Fruit fly (Drosophila melanogaster) whole organism, embryonic: ENCODE measurements around the gene CG3679.

Source experiments
- Atf6 ChIP-seq: fragments of 200-800 bp; sonication (Bioruptor generic); IDR thresholded peaks from 2 replicates; pipeline ENCODE4 v1.3.6; 2022; ENCODE audit warnings: missing biosample characterization, missing genetic modification characterization
- BtbVII ChIP-seq: fragments of 200-800 bp; sonication (Bioruptor generic); optimal IDR thresholded peaks from 3 replicates; lab custom pipeline; 2017; ENCODE audit warnings: missing biosample characterization, mild to moderate bottlenecking, missing genetic modification characterization
- CG10654 ChIP-seq: fragments of 200-800 bp; sonication (Bioruptor generic); optimal IDR thresholded peaks from 2 replicates; lab custom pipeline; 2016; ENCODE audit warnings: missing biosample characterization, missing genetic modification characterization
- CG12071 ChIP-seq: fragments of 200-800 bp; sonication (Bioruptor generic); optimal IDR thresholded peaks from 3 replicates; lab custom pipeline; 2018; ENCODE audit warnings: missing biosample characterization, mild to moderate bottlenecking, missing genetic modification characterization
- CG13424 ChIP-seq: fragments of 200-800 bp; sonication (Bioruptor generic); optimal IDR thresholded peaks from 2 replicates; lab custom pipeline; 2019; ENCODE audit warnings: missing biosample characterization, mild to moderate bottlenecking, missing genetic modification characterization, moderate library complexity
- CG15514 ChIP-seq: fragments of 200-800 bp; sonication (Bioruptor generic); optimal IDR thresholded peaks from 3 replicates; lab custom pipeline; 2017; ENCODE audit warnings: missing biosample characterization, missing genetic modification characterization, mild to moderate bottlenecking, moderate library complexity, missing genetic modification reagents
- CG1603 ChIP-seq: fragments of 200-800 bp; sonication (Bioruptor generic); optimal IDR thresholded peaks from 2 replicates; lab custom pipeline; 2019; ENCODE audit warnings: missing biosample characterization, mild to moderate bottlenecking, missing genetic modification characterization, moderate library complexity
- CG17568 ChIP-seq: fragments of 200-800 bp; sonication (Bioruptor generic); optimal IDR thresholded peaks from 2 replicates; lab custom pipeline; 2018; ENCODE audit warnings: missing biosample characterization, mild to moderate bottlenecking, missing genetic modification characterization, moderate library complexity
- CG18619 ChIP-seq: fragments of 200-800 bp; sonication (Bioruptor generic); optimal IDR thresholded peaks from 3 replicates; lab custom pipeline; 2017; ENCODE audit warnings: missing biosample characterization, mild to moderate bottlenecking, missing genetic modification characterization
- CG30403 ChIP-seq: fragments of 200-800 bp; sonication (Bioruptor generic); optimal IDR thresholded peaks from 3 replicates; lab custom pipeline; 2016; ENCODE audit warnings: missing biosample characterization, missing genetic modification characterization
- CG32532 ChIP-seq: fragments of 200-800 bp; sonication (Bioruptor generic); IDR thresholded peaks from 2 replicates; pipeline ENCODE4 v1.3.6; 2022; ENCODE audit warnings: missing biosample characterization, missing genetic modification characterization
- CG32767 ChIP-seq: fragments of 200-800 bp; sonication (Bioruptor generic); IDR thresholded peaks from 2 replicates; pipeline ENCODE4 v1.3.6; 2022; ENCODE audit warnings: missing biosample characterization, missing genetic modification characterization
- CG33213 ChIP-seq: fragments of 200-800 bp; sonication (Bioruptor generic); optimal IDR thresholded peaks from 3 replicates; lab custom pipeline; 2016; ENCODE audit warnings: missing biosample characterization, missing genetic modification characterization
- CG34422 ChIP-seq: fragments of 200-800 bp; sonication (Bioruptor generic); IDR thresholded peaks from 3 replicates; pipeline ENCODE4 v1.3.6; 2022; ENCODE audit warnings: missing biosample characterization, missing genetic modification characterization
- CG3847 ChIP-seq: fragments of 200-800 bp; sonication (Bioruptor generic); IDR thresholded peaks from 2 replicates; pipeline ENCODE4 v1.3.6; 2022; ENCODE audit warnings: missing biosample characterization, missing genetic modification characterization
- CG4360 ChIP-seq: fragments of 200-800 bp; sonication (Bioruptor generic); IDR thresholded peaks from 2 replicates; pipeline ENCODE4 v1.3.6; 2022; ENCODE audit warnings: missing biosample characterization, missing genetic modification characterization
- CG4730 ChIP-seq: fragments of 200-800 bp; sonication (Bioruptor generic); IDR thresholded peaks from 2 replicates; pipeline ENCODE4 v1.3.6; 2022; ENCODE audit warnings: missing biosample characterization, missing genetic modification characterization
- CG5953 ChIP-seq: fragments of 200-800 bp; sonication (Bioruptor generic); IDR thresholded peaks from 2 replicates; pipeline ENCODE4 v1.3.6; 2022; ENCODE audit warnings: missing biosample characterization, missing genetic modification characterization
- CG7786 ChIP-seq: fragments of 200-800 bp; sonication (Bioruptor generic); optimal IDR thresholded peaks from 2 replicates; lab custom pipeline; 2016; ENCODE audit warnings: missing biosample characterization, missing genetic modification characterization
- Doc3 ChIP-seq: fragments of 200-800 bp; sonication (Bioruptor generic); IDR thresholded peaks from 3 replicates; pipeline ENCODE4 v1.3.6; 2022; ENCODE audit warnings: missing biosample characterization, missing genetic modification characterization; ENCODE audit not compliant: partially characterized antibody
- Fer2 ChIP-seq: fragments of 200-800 bp; sonication (Bioruptor generic); optimal IDR thresholded peaks from 2 replicates; lab custom pipeline; 2018; ENCODE audit warnings: missing biosample characterization, mild to moderate bottlenecking, missing genetic modification characterization, moderate library complexity
- HLHmδ ChIP-seq: fragments of 200-800 bp; sonication (Bioruptor generic); optimal IDR thresholded peaks from 2 replicates; lab custom pipeline; 2018; ENCODE audit warnings: missing biosample characterization, mild to moderate bottlenecking, missing genetic modification characterization, moderate library complexity
- Jarid2 ChIP-seq: fragments of 200-800 bp; sonication (Bioruptor generic); optimal IDR thresholded peaks from 3 replicates; lab custom pipeline; 2017; ENCODE audit warnings: mild to moderate bottlenecking, missing biosample characterization, missing genetic modification reagents, missing genetic modification characterization
- Meics ChIP-seq: fragments of 200-800 bp; sonication (Bioruptor generic); optimal IDR thresholded peaks from 2 replicates; lab custom pipeline; 2017; ENCODE audit warnings: missing biosample characterization, mild to moderate bottlenecking, missing genetic modification characterization
- Nf-YA ChIP-seq: fragments of 200-800 bp; sonication (Bioruptor generic); IDR thresholded peaks from 2 replicates; pipeline ENCODE4 v1.3.6; 2022; ENCODE audit warnings: missing biosample characterization, missing genetic modification characterization
- Nf-YB ChIP-seq: fragments of 200-800 bp; sonication (Bioruptor generic); optimal IDR thresholded peaks from 3 replicates; lab custom pipeline; 2019; ENCODE audit warnings: missing biosample characterization, mild to moderate bottlenecking, missing genetic modification characterization, moderate library complexity
- Opbp ChIP-seq: fragments of 200-800 bp; sonication (Bioruptor generic); IDR thresholded peaks from 3 replicates; pipeline ENCODE4 v1.3.6; 2022; ENCODE audit warnings: missing biosample characterization, missing genetic modification characterization; ENCODE audit not compliant: partially characterized antibody
- Scr ChIP-seq: fragments of 200-800 bp; sonication (Bioruptor generic); IDR thresholded peaks from 2 replicates; pipeline ENCODE4 v1.3.6; 2022; ENCODE audit warnings: missing biosample characterization, missing genetic modification characterization; ENCODE audit not compliant: partially characterized antibody
- al ChIP-seq: fragments of 200-800 bp; sonication (Bioruptor generic); IDR thresholded peaks from 2 replicates; pipeline ENCODE4 v1.3.6; 2022; ENCODE audit warnings: missing biosample characterization, missing genetic modification characterization
- bowl ChIP-seq: fragments of 200-800 bp; sonication (Bioruptor generic); IDR thresholded peaks from 2 replicates; pipeline ENCODE4 v1.3.6; 2022; ENCODE audit warnings: missing biosample characterization, missing genetic modification characterization
- bsh ChIP-seq, 2 experiments: fragments of 200-800 bp; sonication (Bioruptor generic); optimal IDR thresholded peaks; 2 replicates each; lab custom pipeline; 2017 to 2018; ENCODE audit warnings: mild to moderate bottlenecking in 2 of 2, missing biosample characterization in 2 of 2, missing genetic modification characterization in 2 of 2, moderate library complexity in 1 of 2
- chif ChIP-seq, 2 experiments: fragments of 200-800 bp; sonication (Bioruptor generic); optimal IDR thresholded peaks; 3 replicates each; lab custom pipeline; 2016; ENCODE audit warnings: missing biosample characterization in 2 of 2, missing genetic modification characterization in 2 of 2
- chn ChIP-seq: fragments of 200-800 bp; sonication (Bioruptor generic); optimal IDR thresholded peaks from 2 replicates; lab custom pipeline; 2016; ENCODE audit warnings: missing biosample characterization, missing genetic modification characterization
- ci ChIP-seq: fragments of 200-800 bp; sonication (Bioruptor generic); IDR thresholded peaks from 3 replicates; pipeline ENCODE4 v1.3.6; 2022; ENCODE audit warnings: missing biosample characterization, missing genetic modification characterization
- croc ChIP-seq: fragments of 200-800 bp; sonication (Bioruptor generic); conservative IDR thresholded peaks from 3 replicates; pipeline ENCODE4 v1.3.6; 2022; ENCODE audit warnings: missing biosample characterization, missing genetic modification characterization
- dysf ChIP-seq: fragments of 200-800 bp; sonication (Bioruptor generic); IDR thresholded peaks from 3 replicates; pipeline ENCODE4 v1.3.6; 2022; ENCODE audit warnings: missing biosample characterization, missing genetic modification characterization
- inv ChIP-seq: fragments of 200-800 bp; sonication (Bioruptor generic); IDR thresholded peaks from 2 replicates; pipeline ENCODE4 v1.3.6; 2022; ENCODE audit warnings: missing biosample characterization, missing genetic modification characterization; ENCODE audit not compliant: partially characterized antibody
- jing ChIP-seq: fragments of 200-800 bp; sonication (Bioruptor generic); optimal IDR thresholded peaks from 2 replicates; lab custom pipeline; 2018; ENCODE audit warnings: missing biosample characterization, mild to moderate bottlenecking, missing genetic modification characterization
- kni ChIP-seq: fragments of 200-800 bp; sonication (Bioruptor generic); optimal IDR thresholded peaks from 3 replicates; lab custom pipeline; 2017; ENCODE audit warnings: mild to moderate bottlenecking, missing biosample characterization, missing genetic modification reagents, missing genetic modification characterization
- pb ChIP-seq: fragments of 200-800 bp; sonication (Bioruptor generic); optimal IDR thresholded peaks from 3 replicates; lab custom pipeline; 2016; ENCODE audit warnings: missing biosample characterization, missing genetic modification characterization
- peb ChIP-seq: fragments of 200-800 bp; sonication (Bioruptor generic); IDR thresholded peaks from 2 replicates; pipeline ENCODE4 v1.3.6; 2022; ENCODE audit warnings: missing biosample characterization, missing genetic modification characterization
- pho ChIP-seq: fragments of 200-800 bp; sonication (Bioruptor generic); optimal IDR thresholded peaks from 2 replicates; lab custom pipeline; 2016; ENCODE audit warnings: missing biosample characterization, missing genetic modification characterization
- row ChIP-seq: fragments of 200-800 bp; sonication (Bioruptor generic); IDR thresholded peaks from 3 replicates; pipeline ENCODE4 v1.3.6; 2022; ENCODE audit warnings: missing biosample characterization, missing genetic modification characterization
- sim ChIP-seq: fragments of 200-800 bp; sonication (Bioruptor generic); IDR thresholded peaks from 2 replicates; pipeline ENCODE4 v1.3.6; 2022; ENCODE audit warnings: missing biosample characterization, missing genetic modification characterization
- sug ChIP-seq: fragments of 200-800 bp; optimal IDR thresholded peaks from 2 replicates; lab custom pipeline; 2019; ENCODE audit warnings: missing biosample characterization, mild to moderate bottlenecking, missing genetic modification characterization, moderate library complexity
- unc-4 ChIP-seq: fragments of 200-800 bp; sonication (Bioruptor generic); IDR thresholded peaks from 2 replicates; pipeline ENCODE4 v1.3.6; 2022; ENCODE audit warnings: missing biosample characterization, missing genetic modification characterization; ENCODE audit not compliant: partially characterized antibody
- unpg ChIP-seq: fragments of 200-800 bp; sonication (Bioruptor generic); optimal IDR thresholded peaks from 3 replicates; lab custom pipeline; 2018; ENCODE audit warnings: missing biosample characterization, mild to moderate bottlenecking, missing genetic modification characterization, moderate library complexity
- wor ChIP-seq: fragments of 200-800 bp; sonication (Bioruptor generic); IDR thresholded peaks from 2 replicates; pipeline ENCODE4 v1.3.6; 2022; ENCODE audit warnings: missing biosample characterization, missing genetic modification characterization
- zf30C ChIP-seq: fragments of 200-800 bp; sonication (Bioruptor generic); optimal IDR thresholded peaks from 3 replicates; lab custom pipeline; 2018; ENCODE audit warnings: missing biosample characterization, mild to moderate bottlenecking, missing genetic modification characterization

The CG3679 gene

dm6 chrX:16320197-16320921 is 16.7 kb downstream of the CG3679 start, which contains the start of gene Cyp1 (continued):
- TF ChIP-seq al (GFP tag; lab: Robert Waterston, UW) (0 out of 2 replicates have a peak, but pooled peaks have one; percentile 26), CG4730 (GFP tag; lab: Robert Waterston, UW) (0 out of 2 replicates have a peak, but pooled peaks have one; percentile 25), CG33213 (no peak), ci (GFP tag; lab: Robert Waterston, UW) (peak; percentile 77), CG5953 (GFP tag; lab: Robert Waterston, UW) (peak; percentile 46), CG10654 (GFP tag; lab: Kevin White, UChicago) (no peak), CG18619 (GFP tag; lab: Kevin White, UChicago) (no peak), Jarid2 (GFP tag; lab: Kevin White, UChicago) (no peak), Nf-YA (GFP tag; lab: Robert Waterston, UW) (no peak; the same call in 1 of the 2 replicates), CG30403 (GFP tag; lab: Kevin White, UChicago) (peak; percentile 15), croc (no peak), CG3847 (GFP tag; lab: Robert Waterston, UW) (peak; percentile 58; the same call in 1 of the 2 replicates), CG7786 (no peak), CG34422 (GFP tag; lab: Robert Waterston, UW) (peak; percentile 58; the same call in 1 of the 3 replicates), row (GFP tag; lab: Robert Waterston, UW) (peak; percentile 81), Fer2 (tag; lab: Kevin White, UChicago) (no peak), sug (tag; lab: Kevin White, UChicago) (no peak), CG12071 (no peak), unpg (no peak), dysf (GFP tag; lab: Robert Waterston, UW) (peak; percentile 47; the same call in 2 of the 3 replicates), bsh (GFP tag; optimal IDR thresholded peaks at IDR 0.05; lab: Kevin White, UChicago) (peak in 1 of 2 experiments; percentile 10), CG32767 (GFP tag; lab: Robert Waterston, UW) (no peak; the same call in 1 of the 2 replicates), pb (GFP tag; lab: Kevin White, UChicago) (no peak), inv (GFP tag; lab: Robert Waterston, UW) (peak; percentile 71; the same call in 1 of the 2 replicates), kni (no peak), peb (GFP tag; lab: Robert Waterston, UW) (no peak; the same call in 1 of the 2 replicates), BtbVII (GFP tag; lab: Kevin White, UChicago) (no peak), CG17568 (GFP tag; lab: Kevin White, UChicago) (no peak), Meics (GFP tag; lab: Kevin White, UChicago) (peak; percentile 22)

- TF ChIP-seq Nf-YB = no peak
- 0 out of 3 replicates have a peak, but pooled peaks have one; percentile 13 for TF ChIP-seq Doc3
- no peak for TF ChIP-seq CG32532 (GFP tag; lab: Robert Waterston, UW)
- no peak for TF ChIP-seq zf30C
- no peak for TF ChIP-seq pho (GFP tag; lab: Kevin White, UChicago)
- peak; percentile 93 for TF ChIP-seq CG15514 (GFP tag; lab: Kevin White, UChicago)
- no peak for TF ChIP-seq HLHmδ (GFP tag; lab: Kevin White, UChicago)
- no peak for TF ChIP-seq jing (GFP tag; lab: Kevin White, UChicago)
- no peak for TF ChIP-seq Atf6 (GFP tag; lab: Robert Waterston, UW)
- TF ChIP-seq CG13424 (tag; lab: Kevin White, UChicago) = no peak
- TF ChIP-seq chif (GFP tag; optimal IDR thresholded peaks at IDR 0.05; lab: Kevin White, UChicago) = no peak
- peak; percentile 25 for TF ChIP-seq Scr (GFP tag; lab: Robert Waterston, UW)
- no peak for TF ChIP-seq wor
- TF ChIP-seq Opbp (GFP tag; lab: Robert Waterston, UW) = peak; percentile 17; the same call in 1 of the 3 replicates
- TF ChIP-seq unc-4 = peak; percentile 19; the same call in 1 of the 2 replicates
- peak; percentile 32 for TF ChIP-seq CG1603 (tag; lab: Kevin White, UChicago)
- no peak for TF ChIP-seq sim
- TF ChIP-seq chn (GFP tag; lab: Kevin White, UChicago) = no peak
- no peak for TF ChIP-seq CG4360 (GFP tag; lab: Robert Waterston, UW)
- no peak for TF ChIP-seq bowl (GFP tag; lab: Robert Waterston, UW)
Measured at dm6 chrX:16321037-16321436, 17.4 kb downstream of the CG3679 start.
